Fruit fly (Drosophila melanogaster) whole organism, wandering third instar larva: ENCODE measurements around the gene Ugt35B1.

Source experiments
- Abd-B ChIP-seq: fragments of >200 bp; optimal IDR thresholded peaks from 2 replicates; lab custom pipeline; 2017; ENCODE audit warnings: missing biosample characterization, missing genetic modification characterization
- CG32264 ChIP-seq: fragments of 200-800 bp; sonication (Bioruptor generic); optimal IDR thresholded peaks from 2 replicates; lab custom pipeline; 2016; ENCODE audit warnings: missing biosample characterization, missing genetic modification characterization
- CG9705 ChIP-seq: fragments of 200-800 bp; sonication (Bioruptor generic); optimal IDR thresholded peaks from 2 replicates; lab custom pipeline; 2018; ENCODE audit warnings: missing biosample characterization, mild to moderate bottlenecking, missing genetic modification characterization
- CrebA ChIP-seq: fragments of 200-800 bp; sonication (Bioruptor generic); optimal IDR thresholded peaks from 2 replicates; lab custom pipeline; 2016; ENCODE audit warnings: missing biosample characterization, mild to moderate bottlenecking, missing genetic modification characterization, borderline replicate concordance
- Dfd ChIP-seq: fragments of >200 bp; optimal IDR thresholded peaks from 2 replicates; lab custom pipeline; 2017; ENCODE audit warnings: missing biosample characterization, missing genetic modification characterization
- Dif ChIP-seq: fragments of 200-275, 200-300 bp; sonication (Bioruptor generic); optimal IDR thresholded peaks from 2 replicates; lab custom pipeline; 2018; ENCODE audit warnings: missing biosample characterization, missing genetic modification characterization; ENCODE audit not compliant: partially characterized antibody
- GATAd ChIP-seq: sonication (Bioruptor generic); optimal IDR thresholded peaks from 2 replicates; lab custom pipeline; 2016; ENCODE audit warnings: missing biosample characterization, missing genetic modification characterization
- HLH106 ChIP-seq: fragments of 200-800 bp; optimal IDR thresholded peaks from 3 replicates; lab custom pipeline; 2019; ENCODE audit warnings: missing biosample characterization, mild to moderate bottlenecking, missing genetic modification characterization, moderate library complexity
- Hnf4 ChIP-seq: fragments of 200-800 bp; sonication (Bioruptor generic); optimal IDR thresholded peaks from 2 replicates; lab custom pipeline; 2016; ENCODE audit warnings: missing biosample characterization, mild to moderate bottlenecking, missing genetic modification characterization
- Hr78 ChIP-seq: fragments of >200 bp; optimal IDR thresholded peaks from 2 replicates; lab custom pipeline; 2017; ENCODE audit warnings: missing biosample characterization, missing genetic modification characterization
- Hr83 ChIP-seq: fragments of 200-300 bp; sonication (Bioruptor generic); optimal IDR thresholded peaks from 2 replicates; lab custom pipeline; 2016; ENCODE audit warnings: missing biosample characterization, mild to moderate bottlenecking, missing genetic modification characterization, moderate library complexity; ENCODE audit not compliant: poor library complexity, severe bottlenecking
- Jra ChIP-seq: sonication (Bioruptor generic); optimal IDR thresholded peaks from 2 replicates; lab custom pipeline; 2016; ENCODE audit warnings: missing biosample characterization, missing genetic modification characterization
- Mio ChIP-seq: sonication (Bioruptor generic); optimal IDR thresholded peaks from 2 replicates; lab custom pipeline; 2016; ENCODE audit warnings: missing biosample characterization, missing genetic modification characterization
- Myc ChIP-seq: fragments of >200 bp; optimal IDR thresholded peaks from 2 replicates; lab custom pipeline; 2017
- N ChIP-seq: fragments of >200 bp; optimal IDR thresholded peaks from 2 replicates; lab custom pipeline; 2018; ENCODE audit warnings: missing biosample characterization, missing external identifiers, missing genetic modification characterization
- OdsH ChIP-seq: fragments of 200-800 bp; sonication (Bioruptor generic); optimal IDR thresholded peaks from 2 replicates; lab custom pipeline; 2016; ENCODE audit warnings: missing biosample characterization, mild to moderate bottlenecking, missing genetic modification characterization
- Rel ChIP-seq, 2 experiments: fragments of 200-800 bp; sonication (Bioruptor generic) in 1 of 2; optimal IDR thresholded peaks; 2 replicates in 1 of 2; 3 replicates in 1 of 2; lab custom pipeline; 2016 to 2019; ENCODE audit warnings: mild to moderate bottlenecking in 2 of 2, missing biosample characterization in 2 of 2, missing genetic modification characterization in 2 of 2, moderate library complexity in 1 of 2
- Sp1 ChIP-seq: fragments of 200-800 bp; sonication (Bioruptor generic); optimal IDR thresholded peaks from 3 replicates; lab custom pipeline; 2019; ENCODE audit warnings: missing biosample characterization, mild to moderate bottlenecking, missing genetic modification characterization, moderate library complexity
- Vsx2 ChIP-seq: fragments of 200-300, 225-300 bp; sonication (Bioruptor generic); optimal IDR thresholded peaks from 2 replicates; lab custom pipeline; 2018; ENCODE audit warnings: missing biosample characterization, missing genetic modification characterization; ENCODE audit not compliant: partially characterized antibody
- br ChIP-seq: fragments of 200-800 bp; sonication (Bioruptor generic); optimal IDR thresholded peaks from 2 replicates; lab custom pipeline; 2016; ENCODE audit warnings: missing biosample characterization, missing genetic modification characterization
- brk ChIP-seq: fragments of 200-800 bp; sonication (Bioruptor generic); optimal IDR thresholded peaks from 2 replicates; lab custom pipeline; 2016; ENCODE audit warnings: missing biosample characterization, mild to moderate bottlenecking, missing genetic modification characterization
- dl ChIP-seq, 2 experiments: fragments of 175-275, 200-275 bp in 1 of 2; fragments of 200-275 bp in 1 of 2; sonication (Bioruptor generic); optimal IDR thresholded peaks; lab custom pipeline; 2018; ENCODE audit warnings: mild to moderate bottlenecking in 2 of 2, missing biosample characterization in 2 of 2, missing genetic modification characterization in 2 of 2, moderate library complexity in 2 of 2; ENCODE audit not compliant: partially characterized antibody in 2 of 2, insufficient read depth in 1 of 2
- dmrt93B ChIP-seq: fragments of 200-800 bp; sonication (Bioruptor generic); optimal IDR thresholded peaks from 2 replicates; lab custom pipeline; 2018; ENCODE audit warnings: missing biosample characterization, mild to moderate bottlenecking, missing genetic modification characterization
- dsf ChIP-seq: sonication (Bioruptor generic); optimal IDR thresholded peaks from 2 replicates; lab custom pipeline; 2016; ENCODE audit warnings: missing biosample characterization, missing genetic modification characterization, borderline replicate concordance
- ey ChIP-seq: fragments of 200-800 bp; sonication (Bioruptor generic); optimal IDR thresholded peaks from 2 replicates; lab custom pipeline; 2016; ENCODE audit warnings: missing biosample characterization, missing genetic modification characterization
- foxo ChIP-seq, 2 experiments: fragments of 200-800 bp; sonication (Bioruptor generic); optimal IDR thresholded peaks; 2 replicates in 1 of 2; 3 replicates in 1 of 2; lab custom pipeline; 2016 to 2017; ENCODE audit warnings: missing biosample characterization in 2 of 2, missing genetic modification characterization in 2 of 2
- fru ChIP-seq: fragments of 200-800 bp; sonication (Bioruptor generic); optimal IDR thresholded peaks from 3 replicates; lab custom pipeline; 2016; ENCODE audit warnings: missing biosample characterization, mild to moderate bottlenecking, missing genetic modification characterization
- h ChIP-seq: fragments of 200-800 bp; sonication (Bioruptor generic); optimal IDR thresholded peaks from 3 replicates; lab custom pipeline; 2016; ENCODE audit warnings: missing biosample characterization, mild to moderate bottlenecking, missing genetic modification characterization
- jim ChIP-seq: fragments of 175-275, 200-325 bp; sonication (Bioruptor generic); optimal IDR thresholded peaks from 2 replicates; lab custom pipeline; 2016; ENCODE audit warnings: missing biosample characterization, mild to moderate bottlenecking, missing genetic modification characterization
- lola ChIP-seq: fragments of >200 bp; optimal IDR thresholded peaks from 2 replicates; lab custom pipeline; 2017; ENCODE audit warnings: missing biosample characterization, missing genetic modification characterization
- pan ChIP-seq: fragments of >200 bp; optimal IDR thresholded peaks from 2 replicates; lab custom pipeline; 2017
- psq ChIP-seq: fragments of 200-800 bp; sonication (Bioruptor generic); optimal IDR thresholded peaks from 3 replicates; lab custom pipeline; 2017; ENCODE audit warnings: missing biosample characterization, mild to moderate bottlenecking, missing genetic modification characterization, moderate library complexity
- rgr ChIP-seq: fragments of 200-800 bp; sonication (Bioruptor generic); optimal IDR thresholded peaks from 3 replicates; lab custom pipeline; 2016; ENCODE audit warnings: missing biosample characterization, mild to moderate bottlenecking, missing genetic modification characterization
- sage ChIP-seq: fragments of 200-800 bp; sonication (Bioruptor generic); optimal IDR thresholded peaks from 2 replicates; lab custom pipeline; 2016; ENCODE audit warnings: missing biosample characterization, mild to moderate bottlenecking, missing genetic modification characterization
- sv ChIP-seq: fragments of 200-800 bp; sonication (Bioruptor generic); optimal IDR thresholded peaks from 3 replicates; lab custom pipeline; 2016; ENCODE audit warnings: missing biosample characterization, missing genetic modification characterization
- tai ChIP-seq: sonication (Bioruptor generic); optimal IDR thresholded peaks from 2 replicates; lab custom pipeline; 2016; ENCODE audit warnings: missing biosample characterization, missing genetic modification characterization
- usp ChIP-seq: fragments of >200 bp; optimal IDR thresholded peaks from 2 replicates; lab custom pipeline; 2017; ENCODE audit warnings: missing biosample characterization, missing genetic modification characterization
- woc ChIP-seq: sonication (Bioruptor generic); optimal IDR thresholded peaks from 2 replicates; lab custom pipeline; 2016; ENCODE audit warnings: missing biosample characterization, mild to moderate bottlenecking, missing genetic modification characterization

Gene Ugt35B1

DNA sequence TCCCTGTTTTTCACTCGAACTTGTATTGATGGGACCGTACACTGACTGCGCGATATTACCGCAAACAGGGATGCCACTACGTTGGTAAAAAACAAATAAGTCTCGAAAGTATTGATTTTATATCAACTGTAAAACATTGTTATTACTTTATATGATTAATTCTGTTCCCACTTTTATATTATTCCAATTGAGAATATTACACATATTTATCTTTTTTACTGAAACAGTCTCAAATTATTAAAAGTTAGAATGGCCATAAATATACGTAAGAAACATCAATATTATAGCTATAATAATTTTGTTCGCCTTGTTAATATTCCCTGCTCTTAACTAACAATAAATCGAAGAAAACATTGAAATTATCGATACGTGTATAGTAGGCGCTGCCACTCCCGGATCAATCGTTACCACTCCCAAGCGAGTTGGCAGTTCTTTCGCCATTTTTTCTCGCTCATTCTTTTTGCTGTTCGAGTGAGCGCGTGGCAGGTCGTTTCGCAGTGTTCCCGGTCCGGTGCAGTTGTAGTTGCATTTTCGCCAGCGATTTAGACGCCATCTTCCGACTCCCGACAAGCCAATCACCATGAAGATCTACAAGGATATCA, 39.9 kb upstream of the Ugt35B1 start, which contains the start of the genes SdhC and Tctp:
Gene SdhC (minus strand): TSS at position 49 of the 602 bp plus-strand sequence.
Gene Tctp (plus strand): TSS at position 447 of the 602 bp plus-strand sequence.
- TF ChIP-seq jim (no peak), Dif (GFP tag; lab: Kevin White, UChicago) (peak; percentile 72), CG32264 (GFP tag; lab: Kevin White, UChicago) (no peak), Hr83 (GFP tag; lab: Kevin White, UChicago) (peak; percentile 82), brk (GFP tag; lab: Kevin White, UChicago) (peak; percentile 77), CrebA (GFP tag; lab: Kevin White, UChicago) (no peak), Abd-B (GFP tag; lab: Kevin White, UChicago) (no peak), fru (GFP tag; lab: Kevin White, UChicago) (peak; percentile 63), pan (lab: Kevin White, UChicago) (no peak), Mio (no peak), Hr78 (no peak), Hnf4 (GFP tag; lab: Kevin White, UChicago) (peak; percentile 66), Rel (GFP tag; optimal IDR thresholded peaks at IDR 0.05; lab: Kevin White, UChicago) (no peak), Rel (tag; optimal IDR thresholded peaks at IDR 0.05; lab: Kevin White, UChicago) (peak; percentile 52), dl (GFP tag; optimal IDR thresholded peaks at IDR 0.05; lab: Kevin White, UChicago; ENCODE audit: insufficient read depth in 1 of 2, partially characterized antibody in 2 of 2) (no peak), Sp1 (GFP tag; lab: Kevin White, UChicago) (peak; percentile 66), ey (GFP tag; lab: Kevin White, UChicago) (peak; percentile 49), h (GFP tag; lab: Kevin White, UChicago) (peak; percentile 64), OdsH (GFP tag; lab: Kevin White, UChicago) (peak; percentile 13), br (peak; percentile 40), N (GFP tag; lab: Kevin White, UChicago) (no peak), dmrt93B (GFP tag; lab: Kevin White, UChicago) (peak; percentile 24), CG9705 (peak; percentile 17), woc (GFP tag; lab: Kevin White, UChicago) (peak; percentile 48), psq (GFP tag; lab: Kevin White, UChicago) (peak; percentile 63), sage (GFP tag; lab: Kevin White, UChicago) (no peak), lola (GFP tag; lab: Kevin White, UChicago) (no peak), HLH106 (peak; percentile 43), foxo (GFP tag; optimal IDR thresholded peaks at IDR 0.05; lab: Kevin White, UChicago) (peak in 1 of 2 experiments; percentile 71), dsf (GFP tag; lab: Kevin White, UChicago) (peak; percentile 46), usp (GFP tag; lab: Kevin White, UChicago) (no peak), sv (GFP tag; lab: Kevin White, UChicago) (peak; percentile 58), Jra (peak; percentile 65), Myc (peak; percentile 51), Vsx2 (GFP tag; lab: Kevin White, UChicago) (no peak), GATAd (no peak), rgr (GFP tag; lab: Kevin White, UChicago) (peak; percentile 57), tai (no peak), Dfd (GFP tag; lab: Kevin White, UChicago) (no peak)

- TF ChIP-seq lola (GFP tag; lab: Kevin White, UChicago) (no peak), Dfd (GFP tag; lab: Kevin White, UChicago) (no peak), brk (GFP tag; lab: Kevin White, UChicago) (peak; percentile 6), ey (GFP tag; lab: Kevin White, UChicago) (no peak), jim (no peak), Hr78 (no peak), psq (GFP tag; lab: Kevin White, UChicago) (no peak), Myc (peak; percentile 13), pan (lab: Kevin White, UChicago) (no peak)
Observed at dm6 chr3R:11208766-11209331, 38.8 kb upstream of the Ugt35B1 start.
